Worm (Caenorhabditis elegans) whole organism, L4 larva: ENCODE results near the gene skih-2.

ENCODE experiments used
- F10B5.3 ChIP-seq: sonication (generic microtip); optimal IDR thresholded peaks from 2 replicates; lab custom pipeline; 2016; ENCODE audit warnings: mild to moderate bottlenecking, missing genetic modification characterization, missing compliant biosample characterization
- F49E8.2 ChIP-seq: sonication (generic microtip); optimal IDR thresholded peaks from 2 replicates; lab custom pipeline; 2016; ENCODE audit warnings: missing compliant biosample characterization, mild to moderate bottlenecking, missing genetic modification characterization, borderline replicate concordance
- T26A8.4 ChIP-seq: fragments of 200-800 bp; sonication (Bioruptor generic); IDR thresholded peaks from 2 replicates; pipeline ENCODE4 v1.3.6; 2022; ENCODE audit warnings: missing genetic modification characterization, missing compliant biosample characterization
- Y48G9A.11 ChIP-seq: fragments of 200-800 bp; sonication (Bioruptor generic); IDR thresholded peaks from 2 replicates; pipeline ENCODE4 v1.3.6; 2022; ENCODE audit warnings: missing genetic modification reagents, missing genetic modification characterization, missing compliant biosample characterization
- Y75B8A.6 ChIP-seq: fragments of 200-800 bp; sonication (Bioruptor generic); IDR thresholded peaks from 2 replicates; pipeline ENCODE4 v1.3.6; 2022; ENCODE audit warnings: missing genetic modification reagents, missing genetic modification characterization, missing compliant biosample characterization
- ZK546.5 ChIP-seq, 2 experiments: sonication (generic microtip); optimal IDR thresholded peaks; 2 replicates each; lab custom pipeline; 2017; ENCODE audit warnings: missing biosample characterization in 2 of 2, missing genetic modification characterization in 2 of 2
- aly-2 ChIP-seq: sonication (generic microtip); optimal IDR thresholded peaks from 2 replicates; lab custom pipeline; 2018; ENCODE audit warnings: missing biosample characterization, missing genetic modification characterization
- ama-1 ChIP-seq: fragments of 150-350 bp; optimal IDR thresholded peaks from 2 replicates; lab custom pipeline; 2014; ENCODE audit warnings: inconsistent platforms, mixed read lengths
- ceh-28 ChIP-seq: fragments of 150-350 bp; optimal IDR thresholded peaks from 2 replicates; lab custom pipeline; 2014; ENCODE audit warnings: missing biosample characterization, missing genetic modification reagents, missing genetic modification characterization
- ceh-44 ChIP-seq: fragments of 200-800 bp; sonication (Bioruptor generic); IDR thresholded peaks from 2 replicates; pipeline ENCODE4 v1.3.6; 2022; ENCODE audit warnings: missing genetic modification reagents, missing genetic modification characterization, missing compliant biosample characterization
- ctbp-1 ChIP-seq: fragments of 200-800 bp; sonication (Bioruptor generic); IDR thresholded peaks from 2 replicates; pipeline ENCODE4 v1.3.6; 2022; ENCODE audit warnings: missing genetic modification reagents, missing genetic modification characterization, missing compliant biosample characterization
- daf-19 ChIP-seq: fragments of 200-800 bp; sonication (Bioruptor generic); conservative IDR thresholded peaks from 2 replicates; pipeline ENCODE4 v1.3.6; 2022; ENCODE audit warnings: missing genetic modification characterization, missing compliant biosample characterization
- dmd-8 ChIP-seq: fragments of 200-800 bp; sonication (Bioruptor generic); IDR thresholded peaks from 2 replicates; pipeline ENCODE4 v1.3.6; 2022; ENCODE audit warnings: missing genetic modification characterization, missing compliant biosample characterization
- dpl-1 ChIP-seq: fragments of 150-350 bp; optimal IDR thresholded peaks from 2 replicates; lab custom pipeline; 2014; ENCODE audit warnings: missing biosample characterization, missing genetic modification reagents, missing genetic modification characterization
- dve-1 ChIP-seq: sonication (generic microtip); optimal IDR thresholded peaks from 2 replicates; lab custom pipeline; 2017; ENCODE audit warnings: antibody characterized with exemption, mild to moderate bottlenecking, missing genetic modification characterization, missing compliant biosample characterization; ENCODE audit not compliant: insufficient read depth
- egl-43 ChIP-seq: fragments of 200-800 bp; sonication (Bioruptor generic); IDR thresholded peaks from 2 replicates; pipeline ENCODE4 v1.3.6; 2022; ENCODE audit warnings: missing genetic modification reagents, missing genetic modification characterization, missing compliant biosample characterization
- hif-1 ChIP-seq, 2 experiments: sonication (generic microtip); optimal IDR thresholded peaks; 2 replicates each; lab custom pipeline; 2016 to 2017; ENCODE audit warnings: missing compliant biosample characterization in 2 of 2, missing genetic modification characterization in 2 of 2, missing genetic modification reagents in 2 of 2, missing genotype in 2 of 2, mild to moderate bottlenecking in 1 of 2
- hlh-11 ChIP-seq: fragments of 200-800 bp; sonication (Bioruptor generic); optimal IDR thresholded peaks from 2 replicates; lab custom pipeline; 2018; ENCODE audit warnings: mild to moderate bottlenecking, missing genetic modification characterization, missing compliant biosample characterization
- hlh-30 ChIP-seq: sonication (generic microtip); optimal IDR thresholded peaks from 2 replicates; lab custom pipeline; 2017; ENCODE audit warnings: antibody characterized with exemption, mild to moderate bottlenecking, missing genetic modification characterization, missing compliant biosample characterization; ENCODE audit not compliant: insufficient read depth
- hmg-1.1 ChIP-seq: fragments of 200-800 bp; sonication (Bioruptor generic); IDR thresholded peaks from 2 replicates; pipeline ENCODE4 v1.3.6; 2022; ENCODE audit warnings: missing genetic modification reagents, missing genetic modification characterization, missing compliant biosample characterization
- jun-1 ChIP-seq: fragments of 150-350 bp; optimal IDR thresholded peaks from 2 replicates; lab custom pipeline; 2014; ENCODE audit warnings: missing biosample characterization, missing genetic modification reagents, missing genetic modification characterization
- lim-7 ChIP-seq: fragments of 200-800 bp; sonication (Bioruptor generic); IDR thresholded peaks from 2 replicates; pipeline ENCODE4 v1.3.6; 2022; ENCODE audit warnings: missing genetic modification characterization, missing compliant biosample characterization
- lin-1 ChIP-seq: fragments of 200-800 bp; sonication (Bioruptor generic); IDR thresholded peaks from 2 replicates; pipeline ENCODE4 v1.3.6; 2022; ENCODE audit warnings: missing genetic modification reagents, missing genetic modification characterization, missing compliant biosample characterization
- lin-15B ChIP-seq: fragments of 150-350 bp; sonication (generic microtip); optimal IDR thresholded peaks from 3 replicates; lab custom pipeline; 2014; ENCODE audit warnings: missing biosample characterization, missing genetic modification characterization
- lin-29 ChIP-seq: fragments of 200-800 bp; sonication (Bioruptor generic); IDR thresholded peaks from 2 replicates; pipeline ENCODE4 v1.3.6; 2022; ENCODE audit warnings: missing genetic modification reagents, missing genetic modification characterization, missing compliant biosample characterization
- lin-38 ChIP-seq: fragments of 200-800 bp; sonication (Bioruptor generic); IDR thresholded peaks from 2 replicates; pipeline ENCODE4 v1.3.6; 2022; ENCODE audit warnings: missing genetic modification reagents, missing genetic modification characterization, missing compliant biosample characterization
- lsy-2 ChIP-seq, 2 experiments: fragments of 150-350 bp in 1 of 2; sonication (generic microtip) in 1 of 2; optimal IDR thresholded peaks; 2 replicates each; lab custom pipeline; 2014 to 2017; ENCODE audit warnings: missing biosample characterization in 2 of 2, missing genetic modification characterization in 2 of 2
- madf-9 ChIP-seq: fragments of 200-800 bp; sonication (Bioruptor generic); conservative IDR thresholded peaks from 2 replicates; pipeline ENCODE4 v1.3.6; 2022; ENCODE audit warnings: missing genetic modification reagents, missing genetic modification characterization, missing compliant biosample characterization
- mdl-1 ChIP-seq, 2 experiments: fragments of 150-350 bp in 1 of 2; sonication (generic microtip) in 1 of 2; optimal IDR thresholded peaks; 2 replicates each; lab custom pipeline; 2014 to 2017; ENCODE audit warnings: missing biosample characterization in 2 of 2, missing genetic modification characterization in 2 of 2
- mep-1 ChIP-seq: fragments of 150-350 bp; sonication (generic microtip); optimal IDR thresholded peaks from 3 replicates; lab custom pipeline; 2014; ENCODE audit warnings: missing biosample characterization, missing genetic modification characterization
- mes-2 ChIP-seq: sonication (generic microtip); optimal IDR thresholded peaks from 2 replicates; lab custom pipeline; 2016; ENCODE audit warnings: missing genotype, mild to moderate bottlenecking, missing genetic modification characterization, missing compliant biosample characterization; ENCODE audit not compliant: poor library complexity, severe bottlenecking
- nhr-11 ChIP-seq: fragments of 150-350 bp; optimal IDR thresholded peaks from 2 replicates; lab custom pipeline; 2014; ENCODE audit warnings: missing biosample characterization, missing genetic modification characterization
- nhr-28 ChIP-seq: fragments of 150-350 bp; optimal IDR thresholded peaks from 2 replicates; lab custom pipeline; 2014; ENCODE audit warnings: missing biosample characterization, missing genetic modification characterization
- nhr-6 ChIP-seq: fragments of 150-350 bp; optimal IDR thresholded peaks from 2 replicates; lab custom pipeline; 2014; ENCODE audit warnings: missing biosample characterization, missing genetic modification characterization
- pha-4 ChIP-seq, 2 experiments: fragments of 150-350 bp in 1 of 2; fragments of 200-800 bp in 1 of 2; sonication (Bioruptor generic) in 1 of 2; IDR thresholded peaks in 1 of 2; optimal IDR thresholded peaks in 1 of 2; 2 replicates each; pipeline versions ENCODE4 v1.3.6 to Lab custom; 2014 to 2022; ENCODE audit warnings: missing genetic modification characterization in 2 of 2, missing genetic modification reagents in 2 of 2, missing biosample characterization in 1 of 2, missing compliant biosample characterization in 1 of 2
- pqm-1 ChIP-seq: sonication (generic microtip); optimal IDR thresholded peaks from 2 replicates; lab custom pipeline; 2017; ENCODE audit warnings: missing biosample characterization, missing genetic modification characterization
- snpc-1.2 ChIP-seq: fragments of 200-800 bp; sonication (Bioruptor generic); IDR thresholded peaks from 2 replicates; pipeline ENCODE4 v1.3.6; 2022; ENCODE audit warnings: missing genetic modification reagents, missing genetic modification characterization, missing compliant biosample characterization
- spr-1 ChIP-seq: sonication (generic microtip); optimal IDR thresholded peaks from 2 replicates; lab custom pipeline; 2016; ENCODE audit warnings: mild to moderate bottlenecking, missing genetic modification characterization, missing compliant biosample characterization
- unc-62 ChIP-seq, 3 experiments: fragments of 150-350 bp in 1 of 3; sonication (generic microtip); optimal IDR thresholded peaks in 2 of 3; peaks in 1 of 3; 1 replicate in 1 of 3; 2 replicates in 2 of 3; lab custom pipeline; 2014 to 2017; ENCODE audit warnings: missing biosample characterization in 3 of 3, missing genetic modification characterization in 3 of 3, missing genetic modification reagents in 3 of 3, missing genotype in 1 of 3
- zfp-3 ChIP-seq: fragments of 200-800 bp; sonication (Bioruptor generic); conservative IDR thresholded peaks from 2 replicates; pipeline ENCODE4 v1.3.6; 2022; ENCODE audit warnings: missing genetic modification reagents, missing genetic modification characterization, missing compliant biosample characterization
- ztf-7 ChIP-seq: fragments of 150-350 bp; optimal IDR thresholded peaks from 2 replicates; lab custom pipeline; 2014; ENCODE audit warnings: missing biosample characterization, missing genetic modification characterization

The skih-2 gene

DNA sequence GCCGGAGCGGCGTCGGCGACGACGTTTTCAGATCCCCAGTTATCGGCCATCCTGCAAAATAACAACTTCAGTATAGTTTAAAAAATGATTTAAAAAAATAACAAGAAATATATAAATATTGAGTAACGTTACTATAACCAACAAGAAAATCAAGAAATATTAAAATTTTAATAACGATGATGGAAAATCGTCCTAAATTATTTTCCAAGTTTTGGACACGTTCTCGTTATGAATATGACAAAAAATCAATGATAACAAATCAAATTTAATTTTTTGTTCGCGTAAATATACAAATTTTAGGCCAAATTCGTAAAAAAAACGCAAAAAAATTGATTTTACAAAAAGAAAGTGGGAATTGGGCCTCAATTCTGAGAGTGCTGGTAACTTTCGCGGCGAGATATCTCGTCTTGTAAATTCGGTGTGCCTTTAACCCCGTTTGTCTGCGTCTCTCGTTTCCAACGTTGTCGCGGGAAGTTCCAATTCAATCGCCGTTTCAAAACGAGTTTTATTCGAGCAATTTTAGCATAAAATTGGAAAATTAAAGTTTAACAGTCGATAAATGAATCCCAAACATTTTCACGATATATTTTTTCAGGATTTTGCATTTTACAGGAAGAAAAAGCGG lies 31.1 kb downstream of the skih-2 start, which contains the start of gene rps-5:
rps-5 (minus strand) TSS at position 51 of the 625 bp plus-strand sequence.
- TF ChIP-seq pqm-1 (tag; lab: Kevin White, UChicago) (no peak), nhr-28 (peak; percentile 17), ceh-44 (no peak), spr-1 (no peak), dpl-1 (GFP tag; lab: Kevin White, UChicago) (peak; percentile 82), hmg-1.1 (GFP tag; lab: Robert Waterston, UW) (0 out of 2 replicates have a peak, but pooled peaks have one; percentile 55), hlh-30 (tag; lab: Kevin White, UChicago) (peak; percentile 43), hif-1 (tag; optimal IDR thresholded peaks at IDR 0.05; lab: Kevin White, UChicago) (peak in 1 of 2 experiments; percentile 25), lin-38 (GFP tag; lab: Robert Waterston, UW) (peak; percentile 51), zfp-3 (GFP tag; lab: Robert Waterston, UW) (no peak), aly-2 (tag; lab: Kevin White, UChicago) (no peak), mep-1 (tag; lab: Kevin White, UChicago) (peak; percentile 47), ceh-28 (tag; lab: Kevin White, UChicago) (no peak), Y75B8A.6 (no peak), ztf-7 (tag; lab: Kevin White, UChicago) (no peak), snpc-1.2 (GFP tag; lab: Robert Waterston, UW) (peak; percentile 50; the same call in 1 of the 2 replicates), dve-1 (tag; lab: Kevin White, UChicago) (peak; percentile 46), jun-1 (tag; lab: Kevin White, UChicago) (no peak), mdl-1 (tag; optimal IDR thresholded peaks at IDR 0.05; lab: Kevin White, UChicago) (no peak), T26A8.4 (GFP tag; lab: Robert Waterston, UW) (no peak), F10B5.3 (no peak), mes-2 (tag; lab: Kevin White, UChicago) (peak; percentile 63), nhr-6 (tag; lab: Kevin White, UChicago) (peak; percentile 58), lsy-2 (tag; optimal IDR thresholded peaks at IDR 0.05; lab: Kevin White, UChicago) (peak in 1 of 2 experiments; percentile 85), lin-15B (tag; lab: Kevin White, UChicago) (no peak), lin-29 (no peak), unc-62 (GFP tag; optimal IDR thresholded peaks at IDR 0.05 in 1 of 2; lab: Kevin White, UChicago) (peak in 1 of 2 experiments; percentile 87), unc-62 (tag; optimal IDR thresholded peaks at IDR 0.05; lab: Kevin White, UChicago) (no peak), hlh-11 (tag; lab: Kevin White, UChicago) (peak; percentile 32), nhr-11 (tag; lab: Kevin White, UChicago) (peak; percentile 22)
- TF ChIP-seq, all 104 proteins: peak for 15

DNA sequence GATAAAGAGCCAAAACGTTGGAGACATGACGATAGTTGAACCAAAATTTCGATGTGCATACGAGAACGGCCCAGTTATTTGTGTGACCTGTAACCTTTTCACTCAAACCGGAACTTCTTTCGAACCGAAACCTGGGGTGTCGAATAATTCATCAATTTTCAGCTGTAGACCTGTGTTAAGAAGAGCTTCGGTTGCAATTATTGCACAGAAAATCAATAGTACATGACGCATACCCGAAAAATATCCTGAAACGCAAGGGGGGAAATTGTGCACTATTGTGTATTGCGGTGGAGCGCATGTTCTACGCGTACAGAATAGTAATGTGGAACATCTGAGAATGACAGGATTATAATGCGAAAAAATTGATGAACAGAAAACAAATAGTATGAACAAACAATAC lies 32.4 kb downstream of the skih-2 start, which contains the start of gene pigk-1:
pigk-1 (minus strand) TSS at position 248 of the 400 bp plus-strand sequence.
- TF ChIP-seq T26A8.4 (GFP tag; lab: Robert Waterston, UW) (no peak), madf-9 (GFP tag; lab: Robert Waterston, UW) (0 out of 2 replicates have a peak, but pooled peaks have one; percentile 17), dpl-1 (GFP tag; lab: Kevin White, UChicago) (no peak), snpc-1.2 (GFP tag; lab: Robert Waterston, UW) (peak; percentile 62; the same call in 1 of the 2 replicates), F49E8.2 (peak; percentile 58), egl-43 (GFP tag; lab: Robert Waterston, UW) (0 out of 2 replicates have a peak, but pooled peaks have one; percentile 18), mep-1 (tag; lab: Kevin White, UChicago) (no peak), Y48G9A.11 (GFP tag; lab: Robert Waterston, UW) (peak; percentile 41; the same call in 1 of the 2 replicates), ceh-44 (no peak), ZK546.5 (tag; optimal IDR thresholded peaks at IDR 0.05; lab: Kevin White, UChicago) (peak in 1 of 2 experiments; percentile 27), pha-4 (GFP tag; IDR thresholded peaks at IDR 0.05; lab: Robert Waterston, UW) (peak; percentile 54; the same call in 1 of the 2 replicates), pha-4 (tag; optimal IDR thresholded peaks at IDR 0.05; lab: Kevin White, UChicago) (no peak), lin-38 (GFP tag; lab: Robert Waterston, UW) (peak; percentile 52), hmg-1.1 (GFP tag; lab: Robert Waterston, UW) (0 out of 2 replicates have a peak, but pooled peaks have one; percentile 15), ama-1 (lab: Kevin White, UChicago) (peak; percentile 65), ctbp-1 (GFP tag; lab: Robert Waterston, UW) (peak; percentile 12; the same call in 1 of the 2 replicates), dmd-8 (GFP tag; lab: Robert Waterston, UW) (0 out of 2 replicates have a peak, but pooled peaks have one; percentile 46), lin-1 (GFP tag; lab: Robert Waterston, UW) (no peak), unc-62 (GFP tag; optimal IDR thresholded peaks at IDR 0.05 in 1 of 2; lab: Kevin White, UChicago) (no peak), unc-62 (tag; optimal IDR thresholded peaks at IDR 0.05; lab: Kevin White, UChicago) (no peak), lim-7 (no peak), daf-19 (GFP tag; lab: Robert Waterston, UW) (0 out of 2 replicates have a peak, but pooled peaks have one; percentile 41)
